Worm (Caenorhabditis elegans) whole organism, L2 larva: ENCODE results near the gene lec-8.

Experiments
- blmp-1 ChIP-seq: sonication (generic microtip); optimal IDR thresholded peaks from 2 replicates; lab custom pipeline; 2017; ENCODE audit warnings: missing genetic modification characterization, mild to moderate bottlenecking, missing compliant biosample characterization, antibody characterized with exemption, moderate library complexity; ENCODE audit not compliant: insufficient read depth
- fos-1 ChIP-seq: fragments of 150-350 bp; optimal IDR thresholded peaks from 2 replicates; lab custom pipeline; 2014; ENCODE audit warnings: missing biosample characterization, missing genetic modification characterization
- lin-13 ChIP-seq: fragments of 150-350 bp; optimal IDR thresholded peaks from 2 replicates; lab custom pipeline; 2014; ENCODE audit warnings: missing biosample characterization, missing genetic modification reagents, missing genetic modification characterization
- unc-62 ChIP-seq: fragments of 150-350 bp; optimal IDR thresholded peaks from 2 replicates; lab custom pipeline; 2014; ENCODE audit warnings: missing biosample characterization, missing genetic modification reagents, missing genetic modification characterization

- no peak for TF ChIP-seq unc-62 (GFP tag; lab: Kevin White, UChicago)
- TF ChIP-seq blmp-1 (tag; lab: Kevin White, UChicago): no peak
- no peak for TF ChIP-seq lin-13 (GFP tag; lab: Kevin White, UChicago)
- no peak for TF ChIP-seq fos-1 (tag; lab: Kevin White, UChicago)
Measured at ce11 chrX:9805426-9805825, 44.9 kb upstream of the lec-8 start.
